Fruit fly (Drosophila melanogaster) whole organism, prepupa: Measurements from ENCODE around the gene STUB1.
A peak's percentile ranks its signal among the peaks of the same experiment; 100 is the strongest.

ENCODE experiments used
- Blimp-1 ChIP-seq: fragments of 200-800 bp; sonication (Bioruptor generic); optimal IDR thresholded peaks from 3 replicates; lab custom pipeline; 2017; ENCODE audit warnings: missing biosample characterization, missing genetic modification characterization, mild to moderate bottlenecking, moderate library complexity, missing genetic modification reagents
- CG10631 ChIP-seq: fragments of 200-800 bp; sonication (Bioruptor generic); optimal IDR thresholded peaks from 2 replicates; lab custom pipeline; 2016; ENCODE audit warnings: missing biosample characterization, missing genetic modification characterization
- CG10669 ChIP-seq: fragments of 200-800 bp; sonication (Bioruptor generic); optimal IDR thresholded peaks from 3 replicates; lab custom pipeline; 2018; ENCODE audit warnings: missing biosample characterization, mild to moderate bottlenecking, missing genetic modification characterization, moderate library complexity
- CG11294 ChIP-seq: fragments of 200-800 bp; sonication (Bioruptor generic); IDR thresholded peaks from 2 replicates; pipeline ENCODE4 v1.3.6; 2022; ENCODE audit warnings: missing biosample characterization, missing genetic modification characterization
- CG11762 ChIP-seq: fragments of 200-800 bp; sonication (Bioruptor generic); optimal IDR thresholded peaks from 3 replicates; lab custom pipeline; 2016; ENCODE audit warnings: missing biosample characterization, missing genetic modification characterization; ENCODE audit not compliant: insufficient read depth
- CG11902 ChIP-seq: fragments of 200-800 bp; sonication (Bioruptor generic); optimal IDR thresholded peaks from 3 replicates; lab custom pipeline; 2016; ENCODE audit warnings: missing biosample characterization, missing genetic modification characterization
- CG15336 ChIP-seq: fragments of 200-800 bp; sonication (Bioruptor generic); IDR thresholded peaks from 2 replicates; pipeline ENCODE4 v1.3.6; 2022; ENCODE audit warnings: missing biosample characterization, missing genetic modification characterization
- CG1621 ChIP-seq: fragments of 200-800 bp; sonication (Bioruptor generic); optimal IDR thresholded peaks from 3 replicates; lab custom pipeline; 2018; ENCODE audit warnings: missing biosample characterization, mild to moderate bottlenecking, missing genetic modification characterization
- CG16779 ChIP-seq: fragments of 200-800 bp; sonication (Bioruptor generic); optimal IDR thresholded peaks from 3 replicates; lab custom pipeline; 2017; ENCODE audit warnings: missing biosample characterization, mild to moderate bottlenecking, missing genetic modification characterization
- CG3032 ChIP-seq: fragments of 200-800 bp; optimal IDR thresholded peaks from 2 replicates; lab custom pipeline; 2019; ENCODE audit warnings: missing biosample characterization, mild to moderate bottlenecking, missing genetic modification characterization, moderate library complexity
- CG31627 ChIP-seq: fragments of 200-800 bp; sonication (Bioruptor generic); optimal IDR thresholded peaks from 3 replicates; lab custom pipeline; 2016; ENCODE audit warnings: missing biosample characterization, missing genetic modification characterization
- CG32006 ChIP-seq: fragments of 200-800 bp; sonication (Bioruptor generic); optimal IDR thresholded peaks from 3 replicates; lab custom pipeline; 2017; ENCODE audit warnings: missing biosample characterization, mild to moderate bottlenecking, missing genetic modification characterization
- CG34406 ChIP-seq: fragments of 200-800 bp; sonication (Bioruptor generic); optimal IDR thresholded peaks from 3 replicates; lab custom pipeline; 2016; ENCODE audit warnings: missing biosample characterization, missing genetic modification characterization
- CG3919 ChIP-seq: fragments of 200-800 bp; sonication (Bioruptor generic); optimal IDR thresholded peaks from 3 replicates; lab custom pipeline; 2016; ENCODE audit warnings: missing biosample characterization, missing genetic modification characterization
- CG4318 ChIP-seq: fragments of 200-800 bp; sonication (Bioruptor generic); optimal IDR thresholded peaks from 3 replicates; lab custom pipeline; 2017; ENCODE audit warnings: missing biosample characterization, mild to moderate bottlenecking, missing genetic modification characterization
- CG6163 ChIP-seq: fragments of 200-800 bp; sonication (Bioruptor generic); IDR thresholded peaks from 3 replicates; pipeline ENCODE4 v1.3.6; 2022; ENCODE audit warnings: missing biosample characterization, missing genetic modification characterization
- CG6276 ChIP-seq: fragments of 200-800 bp; sonication (Bioruptor generic); optimal IDR thresholded peaks from 2 replicates; lab custom pipeline; 2017; ENCODE audit warnings: missing biosample characterization, mild to moderate bottlenecking, missing genetic modification characterization
- CG6792 ChIP-seq: fragments of 200-800 bp; sonication (Bioruptor generic); optimal IDR thresholded peaks from 3 replicates; lab custom pipeline; 2016; ENCODE audit warnings: missing biosample characterization, missing genetic modification characterization
- CG6808 ChIP-seq: fragments of 200-800 bp; sonication (Bioruptor generic); optimal IDR thresholded peaks from 3 replicates; lab custom pipeline; 2017; ENCODE audit warnings: missing biosample characterization, missing genetic modification characterization, mild to moderate bottlenecking, moderate library complexity, missing genetic modification reagents
- CG6854 ChIP-seq: fragments of 200-800 bp; sonication (Bioruptor generic); optimal IDR thresholded peaks from 2 replicates; lab custom pipeline; 2017; ENCODE audit warnings: missing biosample characterization, mild to moderate bottlenecking, missing genetic modification characterization
- CG7368 ChIP-seq: fragments of 200-800 bp; sonication (Bioruptor generic); optimal IDR thresholded peaks from 3 replicates; lab custom pipeline; 2016; ENCODE audit warnings: missing biosample characterization, missing genetic modification characterization
- CG8319 ChIP-seq: fragments of 200-800 bp; sonication (Bioruptor generic); optimal IDR thresholded peaks from 3 replicates; lab custom pipeline; 2016; ENCODE audit warnings: missing biosample characterization, missing genetic modification characterization
- CG8632 ChIP-seq: fragments of 200-800 bp; sonication (Bioruptor generic); optimal IDR thresholded peaks from 3 replicates; lab custom pipeline; 2016; ENCODE audit warnings: missing biosample characterization, missing genetic modification characterization
- CG9139 ChIP-seq: fragments of 200-800 bp; sonication (Bioruptor generic); optimal IDR thresholded peaks from 3 replicates; lab custom pipeline; 2017; ENCODE audit warnings: missing biosample characterization, mild to moderate bottlenecking, missing genetic modification characterization
- Eip75B ChIP-seq: fragments of 200-800 bp; sonication (Bioruptor generic); optimal IDR thresholded peaks from 3 replicates; lab custom pipeline; 2016; ENCODE audit warnings: missing biosample characterization, missing genetic modification characterization
- Eip78C ChIP-seq: fragments of 200-800 bp; sonication (Bioruptor generic); peaks from one replicate; lab custom pipeline; 2016; ENCODE audit warnings: missing biosample characterization, missing genetic modification characterization
- Eip93F ChIP-seq: fragments of 200-800 bp; sonication (Bioruptor generic); optimal IDR thresholded peaks from 2 replicates; lab custom pipeline; 2016; ENCODE audit warnings: missing biosample characterization, mild to moderate bottlenecking, missing genetic modification characterization
- Ets21C ChIP-seq: fragments of 200-800 bp; sonication (Bioruptor generic); optimal IDR thresholded peaks from 3 replicates; lab custom pipeline; 2016; ENCODE audit warnings: missing biosample characterization, missing genetic modification characterization
- Hr39 ChIP-seq: fragments of 200-800 bp; sonication (Bioruptor generic); optimal IDR thresholded peaks from 2 replicates; lab custom pipeline; 2016; ENCODE audit warnings: missing biosample characterization, missing genetic modification characterization
- Hr4 ChIP-seq: fragments of 200-800 bp; sonication (Bioruptor generic); optimal IDR thresholded peaks from 3 replicates; lab custom pipeline; 2016; ENCODE audit warnings: missing biosample characterization, missing genetic modification characterization
- Lpt ChIP-seq: fragments of 200-800 bp; sonication (Bioruptor generic); optimal IDR thresholded peaks from 3 replicates; lab custom pipeline; 2016; ENCODE audit warnings: missing biosample characterization, missing genetic modification characterization
- Met ChIP-seq: fragments of 200-800 bp; sonication (Bioruptor generic); optimal IDR thresholded peaks from 3 replicates; lab custom pipeline; 2016; ENCODE audit warnings: missing biosample characterization, missing genetic modification characterization
- OdsH ChIP-seq: fragments of 200-800 bp; sonication (Bioruptor generic); optimal IDR thresholded peaks from 3 replicates; lab custom pipeline; 2016; ENCODE audit warnings: missing biosample characterization, missing genetic modification characterization
- Sox102F ChIP-seq: fragments of 200-800 bp; sonication (Bioruptor generic); optimal IDR thresholded peaks from 2 replicates; lab custom pipeline; 2016; ENCODE audit warnings: missing biosample characterization, mild to moderate bottlenecking, missing genetic modification characterization
- Sox14 ChIP-seq: fragments of 200-800 bp; sonication (Bioruptor generic); optimal IDR thresholded peaks from 3 replicates; lab custom pipeline; 2016; ENCODE audit warnings: missing biosample characterization, missing genetic modification characterization
- Sox15 ChIP-seq: fragments of 200-800 bp; sonication (Bioruptor generic); optimal IDR thresholded peaks from 3 replicates; lab custom pipeline; 2016; ENCODE audit warnings: missing biosample characterization, missing genetic modification characterization
- acj6 ChIP-seq: fragments of 200-800 bp; sonication (Bioruptor generic); optimal IDR thresholded peaks from 3 replicates; lab custom pipeline; 2016; ENCODE audit warnings: missing biosample characterization, missing genetic modification characterization
- cyc ChIP-seq: fragments of 200-800 bp; sonication (Bioruptor generic); optimal IDR thresholded peaks from 3 replicates; lab custom pipeline; 2016; ENCODE audit warnings: missing biosample characterization, missing genetic modification characterization
- eg ChIP-seq: fragments of 200-800 bp; sonication (Bioruptor generic); IDR thresholded peaks from 3 replicates; pipeline ENCODE4 v1.3.6; 2022; ENCODE audit warnings: missing biosample characterization, missing genetic modification characterization
- esn ChIP-seq: fragments of 200-800 bp; sonication (Bioruptor generic); optimal IDR thresholded peaks from 2 replicates; lab custom pipeline; 2016; ENCODE audit warnings: missing biosample characterization, mild to moderate bottlenecking, missing genetic modification characterization, moderate library complexity
- fd59A ChIP-seq: fragments of 200-800 bp; sonication (Bioruptor generic); optimal IDR thresholded peaks from 2 replicates; lab custom pipeline; 2017; ENCODE audit warnings: missing biosample characterization, mild to moderate bottlenecking, missing genetic modification characterization, missing genetic modification reagents
- fd85E ChIP-seq: fragments of 200-800 bp; sonication (Bioruptor generic); optimal IDR thresholded peaks from 3 replicates; lab custom pipeline; 2016; ENCODE audit warnings: missing biosample characterization, missing genetic modification characterization
- fkh ChIP-seq: fragments of 200-800 bp; sonication (Bioruptor generic); optimal IDR thresholded peaks from 3 replicates; lab custom pipeline; 2017; ENCODE audit warnings: missing biosample characterization, mild to moderate bottlenecking, missing genetic modification characterization, moderate library complexity
- lz ChIP-seq: fragments of 200-800 bp; sonication (Bioruptor generic); optimal IDR thresholded peaks from 3 replicates; lab custom pipeline; 2016; ENCODE audit warnings: missing biosample characterization, missing genetic modification characterization
- net ChIP-seq: fragments of 200-800 bp; sonication (Bioruptor generic); optimal IDR thresholded peaks from 3 replicates; lab custom pipeline; 2016; ENCODE audit warnings: missing biosample characterization, missing genetic modification characterization
- svp ChIP-seq: fragments of 200-800 bp; sonication (Bioruptor generic); peaks from one replicate; lab custom pipeline; 2016; ENCODE audit warnings: missing biosample characterization, missing genetic modification characterization
- topi ChIP-seq: fragments of 200-800 bp; sonication (Bioruptor generic); optimal IDR thresholded peaks from 3 replicates; lab custom pipeline; 2016; ENCODE audit warnings: missing biosample characterization, missing genetic modification characterization

The STUB1 gene

DNA sequence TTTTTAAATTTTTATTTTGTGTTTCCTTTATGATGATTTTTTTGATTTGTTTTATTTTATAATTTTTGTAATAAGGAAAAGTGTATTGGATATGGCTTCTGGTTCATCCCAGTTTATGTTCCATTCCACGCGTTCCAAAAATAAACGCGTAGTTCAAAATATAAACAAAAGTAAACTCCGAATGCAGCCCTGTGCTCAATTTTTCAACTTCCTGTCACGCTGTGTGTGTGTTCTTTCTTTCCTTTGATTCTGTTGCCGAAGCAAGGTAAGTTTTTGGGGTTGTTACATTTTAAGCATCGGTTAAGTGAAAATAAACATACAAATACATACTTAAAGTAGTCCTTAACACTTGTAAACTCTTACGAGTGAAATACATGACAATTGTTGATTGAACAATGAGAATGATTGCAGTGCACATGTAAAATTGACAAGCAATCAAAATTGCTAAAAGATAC lies 29.2 kb upstream of the STUB1 start, which contains the start of the genes Ip259 and RpS27A (continued):
- TF ChIP-seq CG31627, result peak; percentile 77
- TF ChIP-seq CG15336 (GFP tag; lab: Robert Waterston, UW), result no peak
- peak; percentile 27 for TF ChIP-seq CG11762 (GFP tag; lab: Kevin White, UChicago)
- peak; percentile 63 for TF ChIP-seq fd85E (GFP tag; lab: Kevin White, UChicago)
- no peak for TF ChIP-seq Sox14
- TF ChIP-seq Blimp-1 (GFP tag; lab: Kevin White, UChicago), result peak; percentile 61
- no peak for TF ChIP-seq CG4318
- no peak for TF ChIP-seq Sox102F (GFP tag; lab: Kevin White, UChicago)
- TF ChIP-seq net (GFP tag; lab: Kevin White, UChicago), result no peak
- peak; percentile 47 for TF ChIP-seq Sox15 (GFP tag; lab: Kevin White, UChicago)
- no peak for TF ChIP-seq CG7368 (GFP tag; lab: Kevin White, UChicago)
- no peak for TF ChIP-seq CG6163 (GFP tag; lab: Robert Waterston, UW)
- TF ChIP-seq OdsH (GFP tag; lab: Kevin White, UChicago), result peak; percentile 58
- TF ChIP-seq CG8319 (GFP tag; lab: Kevin White, UChicago), result peak; percentile 60
- TF ChIP-seq Ets21C (GFP tag; lab: Kevin White, UChicago), result peak; percentile 6
- TF ChIP-seq CG9139, result peak; percentile 61
- TF ChIP-seq Hr4 (GFP tag; lab: Kevin White, UChicago), result peak; percentile 2
- peak; percentile 38 for TF ChIP-seq CG11902
- no peak for TF ChIP-seq CG6276 (GFP tag; lab: Kevin White, UChicago)
- no peak for TF ChIP-seq CG16779
- peak; percentile 67 for TF ChIP-seq CG34406 (GFP tag; lab: Kevin White, UChicago)
- TF ChIP-seq svp (GFP tag; lab: Kevin White, UChicago), result no peak
- no peak for TF ChIP-seq Eip75B (GFP tag; lab: Kevin White, UChicago)
- TF ChIP-seq CG32006 (GFP tag; lab: Kevin White, UChicago), result no peak
- no peak for TF ChIP-seq CG10631
- TF ChIP-seq fkh (GFP tag; lab: Kevin White, UChicago), result peak; percentile 59
- peak; percentile 62 for TF ChIP-seq CG10669
- TF ChIP-seq lz, result peak; percentile 80
- TF ChIP-seq Lpt, result no peak
- TF ChIP-seq CG6808 (GFP tag; lab: Kevin White, UChicago), result no peak
- peak; percentile 56 for TF ChIP-seq fd59A (GFP tag; lab: Kevin White, UChicago)
- TF ChIP-seq CG6792 (GFP tag; lab: Kevin White, UChicago), result peak; percentile 59

DNA sequence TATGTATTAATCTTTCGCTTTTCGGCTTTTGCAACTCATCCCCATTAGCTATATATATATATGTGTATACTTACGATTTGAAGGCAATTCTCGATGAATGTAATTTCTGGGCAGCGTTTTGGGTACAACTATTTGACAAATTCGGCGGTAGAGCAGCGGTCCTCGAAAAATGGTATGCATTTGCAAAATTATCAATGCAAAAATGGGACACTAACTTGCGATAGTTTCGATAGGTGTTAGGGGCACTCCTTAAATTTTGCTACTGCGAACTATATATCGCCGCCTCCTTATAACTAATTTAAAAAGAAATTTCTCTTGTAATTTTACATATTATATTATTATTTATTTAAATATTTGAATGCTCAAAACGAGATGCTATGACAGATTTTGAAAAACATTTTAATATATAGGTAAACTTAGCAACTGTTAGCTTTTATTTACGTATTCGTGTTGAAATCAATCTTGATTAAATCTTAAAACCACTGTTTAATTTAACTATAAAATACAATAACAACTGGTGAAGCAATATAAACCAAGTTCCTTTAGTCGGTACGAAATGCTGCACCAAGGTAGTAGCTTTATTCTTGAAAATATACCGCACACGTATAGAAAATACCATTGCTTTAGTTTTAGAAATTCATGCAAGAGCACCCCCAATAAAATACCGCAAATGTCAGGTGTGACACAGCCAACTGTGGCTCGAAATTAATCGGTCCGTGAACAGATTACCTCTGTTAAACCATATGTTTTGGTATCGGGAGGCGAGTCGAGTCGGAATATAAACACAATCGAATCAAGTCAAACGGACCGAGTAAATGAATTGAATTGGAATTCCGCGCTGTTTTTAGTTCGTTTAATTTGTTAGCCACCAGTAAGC lies 23.9 kb upstream of the STUB1 start, which contains the start of the genes CG5355 and Klp31E:
CG5355 (minus strand) TSS at position 213 of the 877 bp plus-strand sequence.
Klp31E (plus strand) TSS at position 767 of the 877 bp plus-strand sequence.
- no peak for TF ChIP-seq fkh (GFP tag; lab: Kevin White, UChicago)
- TF ChIP-seq CG16779, result no peak
- TF ChIP-seq CG1621 (tag; lab: Kevin White, UChicago), result no peak
- TF ChIP-seq Sox15 (GFP tag; lab: Kevin White, UChicago), result peak; percentile 65
- TF ChIP-seq Eip78C (GFP tag; lab: Kevin White, UChicago), result peak; percentile 87
- peak; percentile 79 for TF ChIP-seq CG3032 (tag; lab: Kevin White, UChicago)
- no peak for TF ChIP-seq CG11294 (GFP tag; lab: Robert Waterston, UW)
- no peak for TF ChIP-seq CG11902
- peak; percentile 52 for TF ChIP-seq Eip93F (GFP tag; lab: Kevin White, UChicago)
- peak; percentile 47 for TF ChIP-seq cyc
- TF ChIP-seq CG10631, result peak; percentile 78
- no peak for TF ChIP-seq eg (GFP tag; lab: Robert Waterston, UW)
- no peak for TF ChIP-seq CG11762 (GFP tag; lab: Kevin White, UChicago)
- no peak for TF ChIP-seq Sox102F (GFP tag; lab: Kevin White, UChicago)
- TF ChIP-seq CG4318, result no peak
- TF ChIP-seq CG6276 (GFP tag; lab: Kevin White, UChicago), result no peak
- TF ChIP-seq acj6 (GFP tag; lab: Kevin White, UChicago), result peak; percentile 50
- TF ChIP-seq Hr4 (GFP tag; lab: Kevin White, UChicago), result no peak
- TF ChIP-seq svp (GFP tag; lab: Kevin White, UChicago), result no peak
- TF ChIP-seq CG6854, result peak; percentile 16
- no peak for TF ChIP-seq CG6163 (GFP tag; lab: Robert Waterston, UW)
- TF ChIP-seq esn (GFP tag; lab: Kevin White, UChicago), result peak; percentile 54
- no peak for TF ChIP-seq topi
- no peak for TF ChIP-seq CG34406 (GFP tag; lab: Kevin White, UChicago)
- no peak for TF ChIP-seq CG3919 (GFP tag; lab: Kevin White, UChicago)
- no peak for TF ChIP-seq CG7368 (GFP tag; lab: Kevin White, UChicago)
- TF ChIP-seq CG8632, result no peak
- TF ChIP-seq Hr39 (GFP tag; lab: Kevin White, UChicago), result peak; percentile 59
- no peak for TF ChIP-seq CG6808 (GFP tag; lab: Kevin White, UChicago)
- TF ChIP-seq Met, result no peak
- peak; percentile 42 for TF ChIP-seq CG6792 (GFP tag; lab: Kevin White, UChicago)
- TF ChIP-seq CG31627, result peak; percentile 63
